Fruit fly (Drosophila melanogaster) whole organism, wandering third instar larva: ENCODE results near the gene Sfp24Bd.

Experiments used
- Abd-B ChIP-seq: fragments of >200 bp; optimal IDR thresholded peaks from 2 replicates; lab custom pipeline; 2017; ENCODE audit warnings: missing biosample characterization, missing genetic modification characterization
- CG32264 ChIP-seq: fragments of 200-800 bp; sonication (Bioruptor generic); optimal IDR thresholded peaks from 2 replicates; lab custom pipeline; 2016; ENCODE audit warnings: missing biosample characterization, missing genetic modification characterization
- CG9705 ChIP-seq: fragments of 200-800 bp; sonication (Bioruptor generic); optimal IDR thresholded peaks from 2 replicates; lab custom pipeline; 2018; ENCODE audit warnings: missing biosample characterization, mild to moderate bottlenecking, missing genetic modification characterization
- CrebA ChIP-seq: fragments of 200-800 bp; sonication (Bioruptor generic); optimal IDR thresholded peaks from 2 replicates; lab custom pipeline; 2016; ENCODE audit warnings: missing biosample characterization, mild to moderate bottlenecking, missing genetic modification characterization, borderline replicate concordance
- Dfd ChIP-seq: fragments of >200 bp; optimal IDR thresholded peaks from 2 replicates; lab custom pipeline; 2017; ENCODE audit warnings: missing biosample characterization, missing genetic modification characterization
- Dif ChIP-seq: fragments of 200-275, 200-300 bp; sonication (Bioruptor generic); optimal IDR thresholded peaks from 2 replicates; lab custom pipeline; 2018; ENCODE audit warnings: missing biosample characterization, missing genetic modification characterization; ENCODE audit not compliant: partially characterized antibody
- GATAd ChIP-seq: sonication (Bioruptor generic); optimal IDR thresholded peaks from 2 replicates; lab custom pipeline; 2016; ENCODE audit warnings: missing biosample characterization, missing genetic modification characterization
- HLH106 ChIP-seq: fragments of 200-800 bp; optimal IDR thresholded peaks from 3 replicates; lab custom pipeline; 2019; ENCODE audit warnings: missing biosample characterization, mild to moderate bottlenecking, missing genetic modification characterization, moderate library complexity
- Hnf4 ChIP-seq: fragments of 200-800 bp; sonication (Bioruptor generic); optimal IDR thresholded peaks from 2 replicates; lab custom pipeline; 2016; ENCODE audit warnings: missing biosample characterization, mild to moderate bottlenecking, missing genetic modification characterization
- Hr78 ChIP-seq: fragments of >200 bp; optimal IDR thresholded peaks from 2 replicates; lab custom pipeline; 2017; ENCODE audit warnings: missing biosample characterization, missing genetic modification characterization
- Hr83 ChIP-seq: fragments of 200-300 bp; sonication (Bioruptor generic); optimal IDR thresholded peaks from 2 replicates; lab custom pipeline; 2016; ENCODE audit warnings: missing biosample characterization, mild to moderate bottlenecking, missing genetic modification characterization, moderate library complexity; ENCODE audit not compliant: poor library complexity, severe bottlenecking
- Jra ChIP-seq: sonication (Bioruptor generic); optimal IDR thresholded peaks from 2 replicates; lab custom pipeline; 2016; ENCODE audit warnings: missing biosample characterization, missing genetic modification characterization
- Mio ChIP-seq: sonication (Bioruptor generic); optimal IDR thresholded peaks from 2 replicates; lab custom pipeline; 2016; ENCODE audit warnings: missing biosample characterization, missing genetic modification characterization
- Myc ChIP-seq: fragments of >200 bp; optimal IDR thresholded peaks from 2 replicates; lab custom pipeline; 2017
- N ChIP-seq: fragments of >200 bp; optimal IDR thresholded peaks from 2 replicates; lab custom pipeline; 2018; ENCODE audit warnings: missing biosample characterization, missing external identifiers, missing genetic modification characterization
- OdsH ChIP-seq: fragments of 200-800 bp; sonication (Bioruptor generic); optimal IDR thresholded peaks from 2 replicates; lab custom pipeline; 2016; ENCODE audit warnings: missing biosample characterization, mild to moderate bottlenecking, missing genetic modification characterization
- Rel ChIP-seq, 2 experiments: fragments of 200-800 bp; sonication (Bioruptor generic) in 1 of 2; optimal IDR thresholded peaks; 2 replicates in 1 of 2; 3 replicates in 1 of 2; lab custom pipeline; 2016 to 2019; ENCODE audit warnings: mild to moderate bottlenecking in 2 of 2, missing biosample characterization in 2 of 2, missing genetic modification characterization in 2 of 2, moderate library complexity in 1 of 2
- Sp1 ChIP-seq: fragments of 200-800 bp; sonication (Bioruptor generic); optimal IDR thresholded peaks from 3 replicates; lab custom pipeline; 2019; ENCODE audit warnings: missing biosample characterization, mild to moderate bottlenecking, missing genetic modification characterization, moderate library complexity
- Vsx2 ChIP-seq: fragments of 200-300, 225-300 bp; sonication (Bioruptor generic); optimal IDR thresholded peaks from 2 replicates; lab custom pipeline; 2018; ENCODE audit warnings: missing biosample characterization, missing genetic modification characterization; ENCODE audit not compliant: partially characterized antibody
- brk ChIP-seq: fragments of 200-800 bp; sonication (Bioruptor generic); optimal IDR thresholded peaks from 2 replicates; lab custom pipeline; 2016; ENCODE audit warnings: missing biosample characterization, mild to moderate bottlenecking, missing genetic modification characterization
- dl ChIP-seq, 2 experiments: fragments of 175-275, 200-275 bp in 1 of 2; fragments of 200-275 bp in 1 of 2; sonication (Bioruptor generic); optimal IDR thresholded peaks; lab custom pipeline; 2018; ENCODE audit warnings: mild to moderate bottlenecking in 2 of 2, missing biosample characterization in 2 of 2, missing genetic modification characterization in 2 of 2, moderate library complexity in 2 of 2; ENCODE audit not compliant: partially characterized antibody in 2 of 2, insufficient read depth in 1 of 2
- ey ChIP-seq: fragments of 200-800 bp; sonication (Bioruptor generic); optimal IDR thresholded peaks from 2 replicates; lab custom pipeline; 2016; ENCODE audit warnings: missing biosample characterization, missing genetic modification characterization
- foxo ChIP-seq, 2 experiments: fragments of 200-800 bp; sonication (Bioruptor generic); optimal IDR thresholded peaks; 2 replicates in 1 of 2; 3 replicates in 1 of 2; lab custom pipeline; 2016 to 2017; ENCODE audit warnings: missing biosample characterization in 2 of 2, missing genetic modification characterization in 2 of 2
- fru ChIP-seq: fragments of 200-800 bp; sonication (Bioruptor generic); optimal IDR thresholded peaks from 3 replicates; lab custom pipeline; 2016; ENCODE audit warnings: missing biosample characterization, mild to moderate bottlenecking, missing genetic modification characterization
- h ChIP-seq: fragments of 200-800 bp; sonication (Bioruptor generic); optimal IDR thresholded peaks from 3 replicates; lab custom pipeline; 2016; ENCODE audit warnings: missing biosample characterization, mild to moderate bottlenecking, missing genetic modification characterization
- jim ChIP-seq: fragments of 175-275, 200-325 bp; sonication (Bioruptor generic); optimal IDR thresholded peaks from 2 replicates; lab custom pipeline; 2016; ENCODE audit warnings: missing biosample characterization, mild to moderate bottlenecking, missing genetic modification characterization
- lola ChIP-seq: fragments of >200 bp; optimal IDR thresholded peaks from 2 replicates; lab custom pipeline; 2017; ENCODE audit warnings: missing biosample characterization, missing genetic modification characterization
- pan ChIP-seq: fragments of >200 bp; optimal IDR thresholded peaks from 2 replicates; lab custom pipeline; 2017
- psq ChIP-seq: fragments of 200-800 bp; sonication (Bioruptor generic); optimal IDR thresholded peaks from 3 replicates; lab custom pipeline; 2017; ENCODE audit warnings: missing biosample characterization, mild to moderate bottlenecking, missing genetic modification characterization, moderate library complexity
- rgr ChIP-seq: fragments of 200-800 bp; sonication (Bioruptor generic); optimal IDR thresholded peaks from 3 replicates; lab custom pipeline; 2016; ENCODE audit warnings: missing biosample characterization, mild to moderate bottlenecking, missing genetic modification characterization
- tai ChIP-seq: sonication (Bioruptor generic); optimal IDR thresholded peaks from 2 replicates; lab custom pipeline; 2016; ENCODE audit warnings: missing biosample characterization, missing genetic modification characterization
- usp ChIP-seq: fragments of >200 bp; optimal IDR thresholded peaks from 2 replicates; lab custom pipeline; 2017; ENCODE audit warnings: missing biosample characterization, missing genetic modification characterization
- woc ChIP-seq: sonication (Bioruptor generic); optimal IDR thresholded peaks from 2 replicates; lab custom pipeline; 2016; ENCODE audit warnings: missing biosample characterization, mild to moderate bottlenecking, missing genetic modification characterization

Gene Sfp24Bd

dm6 chr2L:3669034-3669433 is at the start of gene Sfp24Bd:
TSS of gene Sfp24Bd (minus strand) at chr2L:3669134.
- TF ChIP-seq Vsx2 (GFP tag; lab: Kevin White, UChicago) (no peak), dl (GFP tag; optimal IDR thresholded peaks at IDR 0.05; lab: Kevin White, UChicago; ENCODE audit: insufficient read depth in 1 of 2, partially characterized antibody in 2 of 2) (no peak), woc (GFP tag; lab: Kevin White, UChicago) (no peak)

dm6 chr2L:3717673-3718235 is 48.8 kb upstream of the Sfp24Bd start, which contains the start of the genes lectin-24A and Shaw:
TSS of gene lectin-24A (minus strand) at chr2L:3717773.
TSS of gene Shaw (plus strand) at chr2L:3718185.
- TF ChIP-seq fru (GFP tag; lab: Kevin White, UChicago): no peak
- no peak for TF ChIP-seq lola (GFP tag; lab: Kevin White, UChicago)
- TF ChIP-seq GATAd (GFP tag; lab: Kevin White, UChicago): no peak
- no peak for TF ChIP-seq N (GFP tag; lab: Kevin White, UChicago)
- TF ChIP-seq pan (lab: Kevin White, UChicago): no peak
- no peak for TF ChIP-seq rgr (GFP tag; lab: Kevin White, UChicago)
- no peak for TF ChIP-seq HLH106
- no peak for TF ChIP-seq Hnf4 (GFP tag; lab: Kevin White, UChicago)
- no peak for TF ChIP-seq foxo (GFP tag; optimal IDR thresholded peaks at IDR 0.05; lab: Kevin White, UChicago)
- TF ChIP-seq jim: no peak
- no peak for TF ChIP-seq OdsH (GFP tag; lab: Kevin White, UChicago)
- no peak for TF ChIP-seq ey
- TF ChIP-seq Dfd (GFP tag; lab: Kevin White, UChicago): no peak
- TF ChIP-seq tai (GFP tag; lab: Kevin White, UChicago): no peak
- TF ChIP-seq Hr83 (GFP tag; lab: Kevin White, UChicago): no peak
- TF ChIP-seq woc (GFP tag; lab: Kevin White, UChicago): no peak

- no peak for TF ChIP-seq pan (lab: Kevin White, UChicago)
- TF ChIP-seq usp (GFP tag; lab: Kevin White, UChicago): no peak
- TF ChIP-seq Dif (GFP tag; lab: Kevin White, UChicago): no peak
- TF ChIP-seq h (GFP tag; lab: Kevin White, UChicago): no peak
- no peak for TF ChIP-seq Hr78 (GFP tag; lab: Kevin White, UChicago)
- TF ChIP-seq brk (GFP tag; lab: Kevin White, UChicago): no peak
- no peak for TF ChIP-seq Hr83 (GFP tag; lab: Kevin White, UChicago)
- no peak for TF ChIP-seq psq (GFP tag; lab: Kevin White, UChicago)
- TF ChIP-seq Abd-B (GFP tag; lab: Kevin White, UChicago): no peak
- no peak for TF ChIP-seq dl (GFP tag; optimal IDR thresholded peaks at IDR 0.05; lab: Kevin White, UChicago; ENCODE audit: insufficient read depth in 1 of 2, partially characterized antibody in 2 of 2)
- TF ChIP-seq Sp1: no peak
- TF ChIP-seq CG32264: no peak
- TF ChIP-seq woc (GFP tag; lab: Kevin White, UChicago): no peak
- TF ChIP-seq HLH106: no peak
- no peak for TF ChIP-seq N (GFP tag; lab: Kevin White, UChicago)
- no peak for TF ChIP-seq rgr (GFP tag; lab: Kevin White, UChicago)
These were observed 44.7 kb upstream of the Sfp24Bd start for dm6 chr2L:3713545-3714156.

- TF ChIP-seq ey: peak; percentile 38
- peak; percentile 3 for TF ChIP-seq psq (GFP tag; lab: Kevin White, UChicago)
- no peak for TF ChIP-seq jim
- no peak for TF ChIP-seq Abd-B (GFP tag; lab: Kevin White, UChicago)
- no peak for TF ChIP-seq brk (GFP tag; lab: Kevin White, UChicago)
- peak; percentile 17 for TF ChIP-seq HLH106
- no peak for TF ChIP-seq CG9705 (GFP tag; lab: Kevin White, UChicago)
- TF ChIP-seq dl (GFP tag; optimal IDR thresholded peaks at IDR 0.05; lab: Kevin White, UChicago; ENCODE audit: insufficient read depth in 1 of 2, partially characterized antibody in 2 of 2): no peak
- TF ChIP-seq OdsH (GFP tag; lab: Kevin White, UChicago): peak; percentile 18
- TF ChIP-seq Dfd (GFP tag; lab: Kevin White, UChicago): no peak
- TF ChIP-seq tai (GFP tag; lab: Kevin White, UChicago): no peak
- no peak for TF ChIP-seq Rel (GFP tag; optimal IDR thresholded peaks at IDR 0.05; lab: Kevin White, UChicago)
- TF ChIP-seq Rel (tag; optimal IDR thresholded peaks at IDR 0.05; lab: Kevin White, UChicago): peak; percentile 9
- peak; percentile 6 for TF ChIP-seq fru (GFP tag; lab: Kevin White, UChicago)
- peak; percentile 47 for TF ChIP-seq rgr (GFP tag; lab: Kevin White, UChicago)
- TF ChIP-seq Myc (lab: Kevin White, UChicago): peak; percentile 55
- TF ChIP-seq woc (GFP tag; lab: Kevin White, UChicago): peak; percentile 34
- TF ChIP-seq h (GFP tag; lab: Kevin White, UChicago): peak; percentile 47
- TF ChIP-seq foxo (GFP tag; optimal IDR thresholded peaks at IDR 0.05; lab: Kevin White, UChicago): peak; percentile 28 to 32
- peak; percentile 1 for TF ChIP-seq GATAd (GFP tag; lab: Kevin White, UChicago)
- no peak for TF ChIP-seq Mio (GFP tag; lab: Kevin White, UChicago)
- no peak for TF ChIP-seq Sp1
- TF ChIP-seq CrebA (GFP tag; lab: Kevin White, UChicago): no peak
- TF ChIP-seq Jra (GFP tag; lab: Kevin White, UChicago): peak; percentile 47
These were observed 44.0 kb upstream of the Sfp24Bd start, which contains the start of the genes CG31955 and CG2818 for dm6 chr2L:3712949-3713416. TSS of gene CG31955 (minus strand) at chr2L:3713105. TSS of gene CG2818 (plus strand) at chr2L:3713360.
